Worm (Caenorhabditis elegans) whole organism, late embryonic: ENCODE results near the gene gtf-2F1.

Experiments used
- ama-1 ChIP-seq: fragments of 150-350 bp; optimal IDR thresholded peaks from 2 replicates; lab custom pipeline; 2014
- ceh-30 ChIP-seq: fragments of 150-350 bp; optimal IDR thresholded peaks from 2 replicates; lab custom pipeline; 2014; ENCODE audit warnings: missing biosample characterization, missing genetic modification characterization
- ceh-31 ChIP-seq: sonication (generic microtip); optimal IDR thresholded peaks from 2 replicates; lab custom pipeline; 2016; ENCODE audit warnings: missing genetic modification characterization, missing compliant biosample characterization
- ceh-45 ChIP-seq: fragments of 200-800 bp; sonication (Bioruptor generic); IDR thresholded peaks from 2 replicates; pipeline ENCODE4 v1.3.6; 2022; ENCODE audit warnings: missing genetic modification reagents, missing genetic modification characterization, missing compliant biosample characterization
- ceh-48 ChIP-seq: sonication (generic microtip); optimal IDR thresholded peaks from 2 replicates; lab custom pipeline; 2016; ENCODE audit warnings: missing genetic modification characterization, inconsistent platforms, missing compliant biosample characterization
- elt-2 ChIP-seq: sonication (generic microtip); optimal IDR thresholded peaks from 2 replicates; lab custom pipeline; 2016; ENCODE audit warnings: missing genetic modification reagents, missing genetic modification characterization, missing compliant biosample characterization
- sdc-2 ChIP-seq: sonication (generic microtip); optimal IDR thresholded peaks from 2 replicates; lab custom pipeline; 2016; ENCODE audit warnings: missing genotype, missing genetic modification characterization, missing compliant biosample characterization
- unc-55 ChIP-seq: sonication (generic microtip); optimal IDR thresholded peaks from 2 replicates; lab custom pipeline; 2017; ENCODE audit warnings: missing biosample characterization, missing genetic modification reagents, missing genetic modification characterization
- unc-86 ChIP-seq: sonication (generic microtip); optimal IDR thresholded peaks from 2 replicates; lab custom pipeline; 2016; ENCODE audit warnings: missing genetic modification characterization, missing compliant biosample characterization
- zip-5 ChIP-seq: sonication (generic microtip); optimal IDR thresholded peaks from 2 replicates; lab custom pipeline; 2016; ENCODE audit warnings: missing genetic modification characterization, missing compliant biosample characterization

DNA sequence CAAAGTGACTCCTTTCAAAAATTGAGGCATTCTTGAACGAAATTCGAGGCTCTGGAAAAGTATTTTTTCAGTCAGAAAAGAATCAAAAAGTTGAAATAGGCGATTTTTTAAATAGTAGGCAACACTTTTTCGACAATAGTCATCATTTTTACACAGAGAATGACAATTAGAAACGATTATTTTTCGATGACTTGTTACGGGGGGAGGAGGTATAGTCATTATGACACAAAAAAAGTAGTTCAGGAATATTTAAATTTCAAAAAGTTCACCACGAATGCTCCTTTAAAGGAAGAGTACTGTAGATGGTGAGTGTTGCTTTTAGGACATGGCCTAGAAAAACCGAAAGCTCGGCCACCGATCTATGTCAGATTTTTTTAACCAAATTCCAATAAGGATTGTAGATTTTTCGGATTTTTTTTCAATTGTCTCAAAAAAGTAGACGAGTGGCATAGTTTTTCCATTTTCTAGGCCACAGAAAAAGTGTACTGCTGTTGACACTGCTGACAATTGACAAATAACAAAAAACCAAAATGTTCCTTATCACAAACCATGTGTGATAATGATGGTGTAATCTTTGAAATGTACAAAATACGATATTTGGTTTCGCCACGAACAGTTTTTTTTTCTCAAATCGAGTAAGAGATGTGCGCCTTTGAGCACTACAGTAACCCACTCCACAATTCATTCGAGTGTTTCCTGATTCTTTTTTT is 5.7 kb downstream of the gtf-2F1 start, which contains the start of gene Y52E8A.3:
- TF ChIP-seq unc-86 (tag; lab: Kevin White, UChicago) (no peak), ceh-31 (tag; lab: Kevin White, UChicago) (no peak), zip-5 (no peak), elt-2 (no peak), sdc-2 (tag; lab: Kevin White, UChicago) (no peak), unc-55 (GFP tag; lab: Kevin White, UChicago) (no peak), ceh-45 (GFP tag; lab: Robert Waterston, UW) (no peak), ceh-30 (no peak), ama-1 (no peak), ceh-48 (tag; lab: Kevin White, UChicago) (no peak)
